Worm (Caenorhabditis elegans): ENCODE data around the gene C05C10.5.

C05C10.5 gene

ce11 chrII:9960127-9960526 is 21.3 kb downstream of the C05C10.5 start:
- TF ChIP-seq F52B5.7 (tag; optimal IDR thresholded peaks at IDR 0.05) (no peak), cebp-2 (GFP tag; IDR thresholded peaks at IDR 0.05) (no peak), C17E4.6 (GFP tag; IDR thresholded peaks at IDR 0.05) (no peak), dpl-1 (GFP tag; optimal IDR thresholded peaks at IDR 0.05) (no peak), tbx-9 (tag; optimal IDR thresholded peaks at IDR 0.05; ENCODE audit: borderline replicate concordance) (no peak), hlh-26 (GFP tag; conservative IDR thresholded peaks at IDR 0.05) (no peak), zfh-2 (GFP tag; conservative IDR thresholded peaks at IDR 0.05) (0 out of 2 replicates have a peak, but pooled peaks have one; percentile 20), F37B4.10 (GFP tag; IDR thresholded peaks at IDR 0.05) (no peak), snpc-1.1 (tag; optimal IDR thresholded peaks at IDR 0.05; ENCODE audit: insufficient read depth) (no peak)

DNA sequence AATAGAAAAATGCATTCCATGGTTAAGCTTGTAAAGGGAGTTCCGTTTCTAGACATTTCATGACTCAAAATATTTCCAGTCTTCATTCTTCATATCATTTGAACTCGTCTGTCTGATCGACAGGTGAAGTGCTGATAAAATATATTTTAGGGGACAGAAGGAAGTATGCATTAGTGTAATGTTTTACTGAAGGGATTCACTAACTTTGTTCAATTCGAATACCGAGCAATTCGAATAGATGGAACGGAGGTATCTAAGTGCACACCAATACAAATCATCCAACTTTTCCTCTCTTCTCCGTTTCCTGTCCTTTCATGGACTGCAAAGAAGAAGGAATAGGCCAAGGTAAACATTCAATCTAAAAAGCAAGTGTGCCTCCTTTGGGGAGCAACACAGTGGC is 25.0 kb downstream of the C05C10.5 start:
- TF ChIP-seq F22D6.2 (tag; optimal IDR thresholded peaks at IDR 0.05) (no peak), somi-1 (GFP tag; optimal IDR thresholded peaks at IDR 0.05) (no peak), pha-4 (tag; optimal IDR thresholded peaks at IDR 0.05) (no peak), nhr-80 (tag; optimal IDR thresholded peaks at IDR 0.05) (peak; percentile 65), madf-6 (GFP tag; IDR thresholded peaks at IDR 0.05) (no peak), Y53F4B.3 (GFP tag; IDR thresholded peaks at IDR 0.05) (no peak), ccch-3 (GFP tag; optimal IDR thresholded peaks at IDR 0.05) (no peak), hsf-1 (GFP tag; IDR thresholded peaks at IDR 0.05) (no peak), T07F8.4 (tag; optimal IDR thresholded peaks at IDR 0.05) (no peak), ceh-100 (GFP tag; IDR thresholded peaks at IDR 0.05) (no peak), aptf-2 (GFP tag; conservative IDR thresholded peaks at IDR 0.05) (no peak), dox-1 (GFP tag; IDR thresholded peaks at IDR 0.05) (0 out of 2 replicates have a peak, but pooled peaks have one; percentile 2), T26A5.8 (tag; optimal IDR thresholded peaks at IDR 0.05) (no peak)

DNA sequence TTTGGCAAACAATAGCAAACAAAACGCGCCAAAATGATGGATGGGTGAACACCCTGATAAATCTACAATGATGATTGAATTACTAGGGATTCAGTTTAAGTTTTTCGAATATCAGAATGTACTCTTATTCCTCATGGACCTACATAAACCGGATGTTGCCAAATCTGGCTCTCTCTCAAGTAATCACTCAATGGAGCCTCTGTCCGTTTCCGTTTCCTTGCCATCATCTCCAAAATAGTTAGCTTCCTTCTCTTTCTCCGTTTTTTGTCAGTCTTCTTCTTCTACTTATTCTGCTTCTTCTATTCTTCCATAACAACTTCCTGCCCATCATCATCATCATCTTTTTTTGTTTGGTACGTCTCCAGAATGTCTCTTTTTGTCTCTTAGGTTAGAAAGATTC is 26.5 kb downstream of the C05C10.5 start:
- TF ChIP-seq F57A8.1 (GFP tag; optimal IDR thresholded peaks at IDR 0.05) (no peak), F52B5.7 (tag; optimal IDR thresholded peaks at IDR 0.05) (no peak), B0261.1 (tag; optimal IDR thresholded peaks at IDR 0.05) (no peak), T07F8.4 (tag; optimal IDR thresholded peaks at IDR 0.05) (no peak), efl-1 (GFP tag; optimal IDR thresholded peaks at IDR 0.05) (no peak), snpc-4 (GFP tag; optimal IDR thresholded peaks at IDR 0.05) (no peak), snpc-4 (tag; optimal IDR thresholded peaks at IDR 0.05) (no peak), sdz-38 (tag; optimal IDR thresholded peaks at IDR 0.05) (no peak)

ce11 chrII:9966954-9967353 is 28.1 kb downstream of the C05C10.5 start, which contains the start of gene dtmk-1:
Gene dtmk-1 (minus strand): TSS chrII:9967099.
- TF ChIP-seq unc-62 (GFP tag; optimal IDR thresholded peaks at IDR 0.05) (no peak), ama-1 (optimal IDR thresholded peaks at IDR 0.05) (peak; percentile 11), ama-1 (GFP tag; optimal IDR thresholded peaks at IDR 0.05) (peak in 1 of 2 experiments; percentile 47), hmg-1.2 (GFP tag; IDR thresholded peaks at IDR 0.05) (0 out of 2 replicates have a peak, but pooled peaks have one; percentile 12), ekl-4 (GFP tag; IDR thresholded peaks at IDR 0.05) (0 out of 2 replicates have a peak, but pooled peaks have one; percentile 21), snpc-1.1 (tag; optimal IDR thresholded peaks at IDR 0.05; ENCODE audit: insufficient read depth) (peak; percentile 17)

DNA sequence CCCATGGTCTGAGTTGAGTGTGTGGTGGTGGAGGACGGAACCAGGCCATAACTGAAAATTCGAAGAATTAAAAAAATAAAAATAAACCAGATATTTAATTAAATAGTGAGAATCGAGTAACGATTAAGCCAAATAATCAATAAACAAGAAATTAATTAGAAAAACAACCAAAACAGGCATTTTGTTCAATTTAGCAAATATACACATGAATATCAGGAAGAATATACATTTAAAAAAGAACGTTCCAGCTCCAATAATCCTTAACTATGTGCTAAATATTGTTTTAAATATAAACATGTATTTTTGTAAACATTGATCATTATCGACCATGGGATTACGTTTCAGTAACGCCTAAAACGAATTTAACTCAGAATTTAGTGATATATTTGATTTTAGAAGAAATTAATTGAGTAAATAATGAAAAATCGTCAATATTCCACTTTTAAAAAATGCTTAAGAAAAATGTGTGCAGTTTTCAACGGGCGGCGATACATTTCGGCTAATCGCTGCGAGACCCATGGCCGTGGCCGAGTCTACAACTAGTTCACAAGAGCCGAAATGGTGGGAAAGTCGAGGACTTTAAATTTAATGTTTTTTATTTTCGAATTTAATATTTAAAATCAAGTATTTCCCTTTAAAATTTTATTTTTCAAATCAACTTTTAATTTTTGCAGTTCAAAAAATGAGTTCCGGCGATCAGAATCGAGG is 29.3 kb downstream of the C05C10.5 start, which contains the start of the genes R53.4 and psf-1:
TSS of gene R53.4 (minus strand) at position 51 of the 708 bp plus-strand sequence.
TSS of gene psf-1 (plus strand) at position 675 of the 708 bp plus-strand sequence.
- peak; percentile 36; the same call in 1 of the 2 replicates for TF ChIP-seq ztf-6 (GFP tag; IDR thresholded peaks at IDR 0.05)
- no peak for TF ChIP-seq nfya-2 (GFP tag; IDR thresholded peaks at IDR 0.05)
- no peak for TF ChIP-seq dpff-1 (tag; optimal IDR thresholded peaks at IDR 0.05)
- TF ChIP-seq him-1 (tag; optimal IDR thresholded peaks at IDR 0.05), result no peak
- no peak for TF ChIP-seq fkh-3 (tag; optimal IDR thresholded peaks at IDR 0.05)
- no peak for TF ChIP-seq snpc-1.1 (tag; optimal IDR thresholded peaks at IDR 0.05; ENCODE audit: insufficient read depth)
- no peak for TF ChIP-seq egrh-3 (GFP tag; IDR thresholded peaks at IDR 0.05)
- TF ChIP-seq ceh-58 (GFP tag; IDR thresholded peaks at IDR 0.05), result no peak
- peak; percentile 59 for TF ChIP-seq attf-5 (GFP tag; optimal IDR thresholded peaks at IDR 0.05)
- TF ChIP-seq C06A6.2 (GFP tag; conservative IDR thresholded peaks at IDR 0.05), result no peak
- TF ChIP-seq bed-1 (GFP tag; IDR thresholded peaks at IDR 0.05), result no peak
- no peak for TF ChIP-seq mxl-1 (tag; optimal IDR thresholded peaks at IDR 0.05)
- TF ChIP-seq F39B2.1 (GFP tag; IDR thresholded peaks at IDR 0.05), result no peak
